Fruit fly (Drosophila melanogaster) whole organism, embryonic: ENCODE results near the gene CG13449.
A peak's percentile ranks its signal among the peaks of the same experiment; 100 is the strongest.

ENCODE experiments used
- Awh ChIP-seq: fragments of 200-800 bp; sonication (Bioruptor generic); IDR thresholded peaks from 2 replicates; pipeline ENCODE4, ENCODE4 v1.3.6; 2022; ENCODE audit warnings: missing biosample characterization, missing genetic modification characterization
- CG10209 ChIP-seq: fragments of 200-800 bp; sonication (Bioruptor generic); optimal IDR thresholded peaks from 3 replicates; lab custom pipeline; 2017; ENCODE audit warnings: missing biosample characterization, mild to moderate bottlenecking, missing genetic modification characterization, missing genetic modification reagents
- CG10321 ChIP-seq: fragments of 200-800 bp; sonication (Bioruptor generic); IDR thresholded peaks from 2 replicates; pipeline ENCODE4 v1.3.6; 2022; ENCODE audit warnings: missing biosample characterization, missing genetic modification characterization
- CG10431 ChIP-seq: fragments of 200-800 bp; sonication (Bioruptor generic); optimal IDR thresholded peaks from 3 replicates; lab custom pipeline; 2018; ENCODE audit warnings: missing biosample characterization, mild to moderate bottlenecking, missing genetic modification characterization
- CG12071 ChIP-seq: fragments of 200-800 bp; sonication (Bioruptor generic); optimal IDR thresholded peaks from 3 replicates; lab custom pipeline; 2018; ENCODE audit warnings: missing biosample characterization, mild to moderate bottlenecking, missing genetic modification characterization
- CG12219 ChIP-seq: fragments of 200-800 bp; sonication (Bioruptor generic); optimal IDR thresholded peaks from 3 replicates; lab custom pipeline; 2018; ENCODE audit warnings: missing biosample characterization, mild to moderate bottlenecking, missing genetic modification characterization
- CG12769 ChIP-seq: fragments of 200-800 bp; sonication (Bioruptor generic); optimal IDR thresholded peaks from 2 replicates; lab custom pipeline; 2019; ENCODE audit warnings: missing biosample characterization, mild to moderate bottlenecking, missing genetic modification characterization, moderate library complexity
- CG13296 ChIP-seq: fragments of 200-800 bp; sonication (Bioruptor generic); optimal IDR thresholded peaks from 3 replicates; lab custom pipeline; 2018; ENCODE audit warnings: missing biosample characterization, mild to moderate bottlenecking, missing genetic modification characterization
- CG15269 ChIP-seq: fragments of 200-800 bp; sonication (Bioruptor generic); optimal IDR thresholded peaks from 2 replicates; lab custom pipeline; 2018; ENCODE audit warnings: missing biosample characterization, mild to moderate bottlenecking, missing genetic modification characterization, moderate library complexity
- CG15601 ChIP-seq: fragments of 200-800 bp; sonication (Bioruptor generic); optimal IDR thresholded peaks from 3 replicates; lab custom pipeline; 2019; ENCODE audit warnings: missing biosample characterization, mild to moderate bottlenecking, missing genetic modification characterization, moderate library complexity
- CG16815 ChIP-seq: fragments of 200-800 bp; sonication (Bioruptor generic); optimal IDR thresholded peaks from 3 replicates; lab custom pipeline; 2017; ENCODE audit warnings: missing biosample characterization, mild to moderate bottlenecking, missing genetic modification characterization
- CG17359 ChIP-seq: fragments of 200-800 bp; sonication (Bioruptor generic); optimal IDR thresholded peaks from 3 replicates; lab custom pipeline; 2018; ENCODE audit warnings: missing biosample characterization, mild to moderate bottlenecking, missing genetic modification characterization, moderate library complexity
- CG17912 ChIP-seq: fragments of 200-800 bp; sonication (Bioruptor generic); optimal IDR thresholded peaks from 2 replicates; lab custom pipeline; 2018; ENCODE audit warnings: missing biosample characterization, mild to moderate bottlenecking, missing genetic modification characterization
- CG18599 ChIP-seq: fragments of 200-800 bp; sonication (Bioruptor generic); optimal IDR thresholded peaks from 3 replicates; lab custom pipeline; 2017; ENCODE audit warnings: missing biosample characterization, missing genetic modification characterization, mild to moderate bottlenecking, moderate library complexity, missing genetic modification reagents
- CG31365 ChIP-seq: fragments of 200-800 bp; sonication (Bioruptor generic); optimal IDR thresholded peaks from 2 replicates; lab custom pipeline; 2018; ENCODE audit warnings: missing biosample characterization, mild to moderate bottlenecking, missing genetic modification characterization
- CG3281 ChIP-seq: fragments of 200-800 bp; sonication (Bioruptor generic); optimal IDR thresholded peaks from 3 replicates; lab custom pipeline; 2017; ENCODE audit warnings: missing biosample characterization, mild to moderate bottlenecking, missing genetic modification characterization
- CG4328 ChIP-seq: fragments of 200-800 bp; sonication (Bioruptor generic); optimal IDR thresholded peaks from 3 replicates; lab custom pipeline; 2017; ENCODE audit warnings: missing biosample characterization, missing genetic modification reagents, missing genetic modification characterization
- CG4707 ChIP-seq: fragments of 200-800 bp; sonication (Bioruptor generic); optimal IDR thresholded peaks from 2 replicates; lab custom pipeline; 2018; ENCODE audit warnings: missing biosample characterization, mild to moderate bottlenecking, missing genetic modification characterization, moderate library complexity
- CG8290 ChIP-seq, 3 experiments: fragments of 200-800 bp; sonication (Bioruptor generic); optimal IDR thresholded peaks; 2 replicates each; lab custom pipeline; 2016 to 2019; ENCODE audit warnings: missing biosample characterization in 3 of 3, missing genetic modification characterization in 3 of 3, mild to moderate bottlenecking in 2 of 3, moderate library complexity in 1 of 3
- CG9609 ChIP-seq: fragments of 200-800 bp; sonication (Bioruptor generic); optimal IDR thresholded peaks from 3 replicates; lab custom pipeline; 2016; ENCODE audit warnings: missing biosample characterization, missing genetic modification characterization
- Fer1 ChIP-seq: fragments of 200-800 bp; sonication (Bioruptor generic); optimal IDR thresholded peaks from 2 replicates; lab custom pipeline; 2017; ENCODE audit warnings: missing biosample characterization, mild to moderate bottlenecking, missing genetic modification characterization
- Fer3 ChIP-seq: fragments of 200-800 bp; sonication (Bioruptor generic); optimal IDR thresholded peaks from 2 replicates; lab custom pipeline; 2018; ENCODE audit warnings: missing biosample characterization, mild to moderate bottlenecking, missing genetic modification characterization, moderate library complexity
- HHEX ChIP-seq: fragments of 200-800 bp; sonication (Bioruptor generic); optimal IDR thresholded peaks from 3 replicates; lab custom pipeline; 2017; ENCODE audit warnings: missing biosample characterization, mild to moderate bottlenecking, missing genetic modification characterization, missing genetic modification reagents
- Lim3 ChIP-seq: fragments of 200-800 bp; sonication (Bioruptor generic); IDR thresholded peaks from 2 replicates; pipeline ENCODE4 v1.3.6; 2022; ENCODE audit warnings: missing biosample characterization, missing genetic modification characterization
- MTF-1 ChIP-seq: fragments of 200-800 bp; sonication (Bioruptor generic); optimal IDR thresholded peaks from 2 replicates; lab custom pipeline; 2018; ENCODE audit warnings: missing biosample characterization, mild to moderate bottlenecking, missing genetic modification characterization, borderline replicate concordance
- Mes4 ChIP-seq: fragments of 200-800 bp; sonication (Bioruptor generic); optimal IDR thresholded peaks from 2 replicates; lab custom pipeline; 2016; ENCODE audit warnings: missing biosample characterization, missing genetic modification characterization
- Ravus ChIP-seq: fragments of 200-800 bp; sonication (Bioruptor generic); IDR thresholded peaks from 2 replicates; pipeline ENCODE4 v1.3.6; 2022; ENCODE audit warnings: missing biosample characterization, missing genetic modification characterization
- Scr ChIP-seq: fragments of 200-800 bp; sonication (Bioruptor generic); IDR thresholded peaks from 2 replicates; pipeline ENCODE4 v1.3.6; 2022; ENCODE audit warnings: missing biosample characterization, missing genetic modification characterization; ENCODE audit not compliant: partially characterized antibody
- Vsx1 ChIP-seq: fragments of 200-800 bp; sonication (Bioruptor generic); optimal IDR thresholded peaks from 2 replicates; lab custom pipeline; 2017; ENCODE audit warnings: missing biosample characterization, mild to moderate bottlenecking, missing genetic modification characterization, missing genetic modification reagents
- bowl ChIP-seq: fragments of 200-800 bp; sonication (Bioruptor generic); IDR thresholded peaks from 2 replicates; pipeline ENCODE4 v1.3.6; 2022; ENCODE audit warnings: missing biosample characterization, missing genetic modification characterization
- bsh ChIP-seq, 2 experiments: fragments of 200-800 bp; sonication (Bioruptor generic); optimal IDR thresholded peaks; 2 replicates each; lab custom pipeline; 2017 to 2018; ENCODE audit warnings: mild to moderate bottlenecking in 2 of 2, missing biosample characterization in 2 of 2, missing genetic modification characterization in 2 of 2, moderate library complexity in 1 of 2
- caup ChIP-seq: fragments of 200-800 bp; sonication (Bioruptor generic); optimal IDR thresholded peaks from 3 replicates; lab custom pipeline; 2017; ENCODE audit warnings: missing biosample characterization, mild to moderate bottlenecking, missing genetic modification characterization, moderate library complexity; ENCODE audit not compliant: severe bottlenecking
- cg ChIP-seq: fragments of 200-800 bp; sonication (Bioruptor generic); optimal IDR thresholded peaks from 3 replicates; lab custom pipeline; 2019; ENCODE audit warnings: missing biosample characterization, mild to moderate bottlenecking, missing genetic modification characterization, moderate library complexity
- ci ChIP-seq: fragments of 200-800 bp; sonication (Bioruptor generic); IDR thresholded peaks from 3 replicates; pipeline ENCODE4 v1.3.6; 2022; ENCODE audit warnings: missing biosample characterization, missing genetic modification characterization
- exex ChIP-seq: fragments of 200-800 bp; sonication (Bioruptor generic); optimal IDR thresholded peaks from 4 replicates; lab custom pipeline; 2018; ENCODE audit warnings: missing biosample characterization, mild to moderate bottlenecking, missing genetic modification characterization, moderate library complexity
- ftz-f1 ChIP-seq: fragments of 200-800 bp; sonication (Bioruptor generic); optimal IDR thresholded peaks from 2 replicates; lab custom pipeline; 2016; ENCODE audit warnings: missing biosample characterization, missing genetic modification characterization
- jumu ChIP-seq: fragments of 200-800 bp; sonication (Bioruptor generic); optimal IDR thresholded peaks from 3 replicates; lab custom pipeline; 2016; ENCODE audit warnings: missing biosample characterization, missing genetic modification characterization
- knrl ChIP-seq: fragments of 200-800 bp; sonication (Bioruptor generic); IDR thresholded peaks from 3 replicates; pipeline ENCODE4 v1.3.6; 2022; ENCODE audit warnings: missing biosample characterization, missing genetic modification characterization; ENCODE audit not compliant: partially characterized antibody
- lov ChIP-seq, 2 experiments: fragments of 200-800 bp in 1 of 2; fragments of >200 bp in 1 of 2; sonication (Bioruptor generic) in 1 of 2; IDR thresholded peaks in 1 of 2; optimal IDR thresholded peaks in 1 of 2; 2 replicates in 1 of 2; 3 replicates in 1 of 2; pipeline versions ENCODE4 v1.3.6 to Lab custom; 2017 to 2022; ENCODE audit warnings: missing biosample characterization in 1 of 2, missing genetic modification characterization in 1 of 2
- mirr ChIP-seq: fragments of 200-800 bp; sonication (Bioruptor generic); optimal IDR thresholded peaks from 3 replicates; lab custom pipeline; 2018; ENCODE audit warnings: missing biosample characterization, mild to moderate bottlenecking, missing genetic modification characterization
- odd ChIP-seq: fragments of 200-800 bp; sonication (Bioruptor generic); optimal IDR thresholded peaks from 2 replicates; lab custom pipeline; 2017; ENCODE audit warnings: missing biosample characterization, mild to moderate bottlenecking, missing genetic modification characterization
- sc ChIP-seq, 3 experiments: fragments of >200 bp in 2 of 3; fragments of 200-800 bp in 1 of 3; sonication (Bioruptor generic) in 1 of 3; optimal IDR thresholded peaks; 2 replicates in 2 of 3; 3 replicates in 1 of 3; lab custom pipeline; 2017; ENCODE audit warnings: mild to moderate bottlenecking in 1 of 3, missing biosample characterization in 1 of 3, missing genetic modification characterization in 1 of 3, missing genetic modification reagents in 1 of 3
- shn ChIP-seq: fragments of 200-800 bp; sonication (Bioruptor generic); optimal IDR thresholded peaks from 3 replicates; lab custom pipeline; 2016; ENCODE audit warnings: missing biosample characterization, missing genetic modification characterization
- sob ChIP-seq: fragments of 200-800 bp; sonication (Bioruptor generic); IDR thresholded peaks from 2 replicates; pipeline ENCODE4 v1.3.6; 2022; ENCODE audit warnings: missing biosample characterization, missing genetic modification characterization
- vfl ChIP-seq: fragments of 200-800 bp; sonication (Bioruptor generic); optimal IDR thresholded peaks from 2 replicates; lab custom pipeline; 2016; ENCODE audit warnings: missing biosample characterization, missing genetic modification characterization
- wek ChIP-seq: fragments of 200-800 bp; sonication (Bioruptor generic); optimal IDR thresholded peaks from 3 replicates; lab custom pipeline; 2018; ENCODE audit warnings: missing biosample characterization, mild to moderate bottlenecking, missing genetic modification characterization, moderate library complexity

CG13449 gene

DNA sequence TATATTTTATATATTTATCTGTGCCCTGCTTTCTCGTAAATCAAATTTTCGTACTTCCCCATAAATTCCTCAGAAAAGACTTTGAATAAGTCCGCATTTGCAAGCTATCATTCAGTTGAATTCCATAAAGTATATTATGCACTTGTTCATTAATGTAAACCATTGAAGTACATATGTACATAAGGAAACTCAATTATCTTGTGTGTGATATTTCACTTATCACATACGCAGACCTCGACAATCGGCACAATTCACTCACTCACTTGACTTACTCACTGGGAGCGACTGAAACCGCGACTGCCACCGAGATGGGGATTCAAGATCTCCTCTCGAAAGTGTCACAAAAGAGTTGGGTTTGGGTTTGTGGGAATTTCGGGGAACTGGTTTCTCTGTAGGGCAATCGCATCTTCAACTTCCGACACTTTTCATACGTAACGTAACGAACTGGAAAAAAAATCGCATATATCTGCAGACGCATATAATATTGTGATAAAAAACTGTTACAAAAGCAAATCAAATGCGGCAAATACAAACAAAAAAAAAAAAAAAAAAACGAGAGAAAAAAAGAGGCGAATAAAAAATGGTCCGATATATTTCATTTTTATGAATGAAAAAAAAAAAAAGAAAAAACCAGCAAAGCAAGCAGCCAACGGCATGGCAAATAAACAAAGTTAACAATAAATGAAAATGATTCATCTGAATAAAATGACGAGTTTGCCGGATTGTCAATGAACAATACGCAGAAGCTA, 15.4 kb downstream of the CG13449 start:
- TF ChIP-seq CG10431 (GFP tag; lab: Kevin White, UChicago) (no peak), exex (tag; lab: Kevin White, UChicago) (peak; percentile 18), caup (GFP tag; lab: Kevin White, UChicago) (peak; percentile 49), CG8290 (GFP tag; optimal IDR thresholded peaks at IDR 0.05; lab: Kevin White, UChicago) (no peak), CG8290 (tag; optimal IDR thresholded peaks at IDR 0.05; lab: Kevin White, UChicago) (peak in 1 of 2 experiments; percentile 59), CG13296 (GFP tag; lab: Kevin White, UChicago) (peak; percentile 16), Vsx1 (GFP tag; lab: Kevin White, UChicago) (peak; percentile 11), CG12219 (GFP tag; lab: Kevin White, UChicago) (peak; percentile 49), Fer3 (peak; percentile 6), CG10321 (GFP tag; lab: Robert Waterston, UW) (0 out of 2 replicates have a peak, but pooled peaks have one; percentile 6), HHEX (GFP tag; lab: Kevin White, UChicago) (peak; percentile 61), vfl (GFP tag; lab: Kevin White, UChicago) (no peak), shn (GFP tag; lab: Kevin White, UChicago) (no peak), Awh (GFP tag; lab: Robert Waterston, UW) (peak; percentile 69), lov (optimal IDR thresholded peaks at IDR 0.05; lab: Kevin White, UChicago) (no peak), lov (GFP tag; IDR thresholded peaks at IDR 0.05; lab: Robert Waterston, UW) (no peak), CG31365 (tag; lab: Kevin White, UChicago) (peak; percentile 25), CG4707 (GFP tag; lab: Kevin White, UChicago) (peak; percentile 25), CG3281 (GFP tag; lab: Kevin White, UChicago) (peak; percentile 43), Mes4 (no peak), ci (GFP tag; lab: Robert Waterston, UW) (peak; percentile 75), CG12769 (tag; lab: Kevin White, UChicago) (peak; percentile 29), CG15269 (tag; lab: Kevin White, UChicago) (peak; percentile 25), wek (GFP tag; lab: Kevin White, UChicago) (peak; percentile 60), Lim3 (GFP tag; lab: Robert Waterston, UW) (no peak), CG17912 (GFP tag; lab: Kevin White, UChicago) (no peak), CG18599 (GFP tag; lab: Kevin White, UChicago) (peak; percentile 21), jumu (GFP tag; lab: Kevin White, UChicago) (no peak), CG9609 (GFP tag; lab: Kevin White, UChicago) (no peak), MTF-1 (GFP tag; lab: Kevin White, UChicago) (peak; percentile 23), bowl (GFP tag; lab: Robert Waterston, UW) (0 out of 2 replicates have a peak, but pooled peaks have one; percentile 41), sc (optimal IDR thresholded peaks at IDR 0.05; lab: Kevin White, UChicago) (no peak), sc (GFP tag; optimal IDR thresholded peaks at IDR 0.05; lab: Kevin White, UChicago) (no peak), knrl (GFP tag; lab: Robert Waterston, UW) (no peak), CG12071 (peak; percentile 64), CG16815 (GFP tag; lab: Kevin White, UChicago) (no peak), ftz-f1 (GFP tag; lab: Kevin White, UChicago) (no peak), CG17359 (peak; percentile 68), odd (GFP tag; lab: Kevin White, UChicago) (peak; percentile 28), Ravus (GFP tag; lab: Robert Waterston, UW) (no peak), mirr (GFP tag; lab: Kevin White, UChicago) (peak; percentile 26), sob (GFP tag; lab: Robert Waterston, UW) (peak; percentile 16; the same call in 1 of the 2 replicates), Fer1 (GFP tag; lab: Kevin White, UChicago) (peak; percentile 28), CG10209 (GFP tag; lab: Kevin White, UChicago) (peak; percentile 26), cg (no peak), Scr (GFP tag; lab: Robert Waterston, UW) (no peak), CG4328 (GFP tag; lab: Kevin White, UChicago) (peak; percentile 37), bsh (GFP tag; optimal IDR thresholded peaks at IDR 0.05; lab: Kevin White, UChicago) (peak in 1 of 2 experiments; percentile 4), CG15601 (tag; lab: Kevin White, UChicago) (peak; percentile 44)
